Worm (Caenorhabditis elegans) whole organism, L2 larva: ENCODE measurements around the gene R10E8.2.
"Not testable (repeated sequence)": the region's sequence is repeated elsewhere in the genome, so short reads cannot be mapped to it uniquely, and the experiment has no call there.

Experiments
- F13H6.1 ChIP-seq: sonication (generic microtip); optimal IDR thresholded peaks from 2 replicates; lab custom pipeline; 2016; ENCODE audit warnings: missing genetic modification characterization, missing compliant biosample characterization
- R02D3.7 ChIP-seq: fragments of 150-350 bp; optimal IDR thresholded peaks from 2 replicates; lab custom pipeline; 2014; ENCODE audit warnings: missing biosample characterization, missing genetic modification characterization
- Y55F3AM.14 ChIP-seq: fragments of 200-800 bp; sonication (Bioruptor generic); optimal IDR thresholded peaks from 2 replicates; lab custom pipeline; 2018; ENCODE audit warnings: mild to moderate bottlenecking, missing genetic modification characterization, missing compliant biosample characterization
- ZK546.5 ChIP-seq: sonication (generic microtip); optimal IDR thresholded peaks from 2 replicates; lab custom pipeline; 2017; ENCODE audit warnings: missing biosample characterization, missing genetic modification characterization
- aly-2 ChIP-seq: fragments of 150-350 bp; optimal IDR thresholded peaks from 2 replicates; lab custom pipeline; 2014; ENCODE audit warnings: missing biosample characterization, missing genetic modification characterization
- ama-1 ChIP-seq: fragments of 150-350 bp; optimal IDR thresholded peaks from 2 replicates; lab custom pipeline; 2018; ENCODE audit warnings: inconsistent platforms
- ceh-16 ChIP-seq: fragments of 150-350 bp; optimal IDR thresholded peaks from 2 replicates; lab custom pipeline; 2014; ENCODE audit warnings: missing biosample characterization, missing genetic modification characterization
- ceh-82 ChIP-seq: fragments of 150-350 bp; optimal IDR thresholded peaks from 2 replicates; lab custom pipeline; 2014; ENCODE audit warnings: missing biosample characterization, missing genetic modification characterization
- dmd-4 ChIP-seq: sonication (generic microtip); optimal IDR thresholded peaks from 2 replicates; lab custom pipeline; 2017; ENCODE audit warnings: missing biosample characterization, missing genetic modification characterization
- egl-27 ChIP-seq: sonication (generic microtip); optimal IDR thresholded peaks from 3 replicates; lab custom pipeline; 2017; ENCODE audit warnings: missing biosample characterization, missing genetic modification reagents, missing genetic modification characterization
- elt-1 ChIP-seq: fragments of 150-350 bp; optimal IDR thresholded peaks from 2 replicates; lab custom pipeline; 2014; ENCODE audit warnings: missing biosample characterization, missing genetic modification characterization
- elt-3 ChIP-seq: sonication (generic microtip); optimal IDR thresholded peaks from 2 replicates; lab custom pipeline; 2017; ENCODE audit warnings: missing biosample characterization, missing genetic modification characterization
- fos-1 ChIP-seq: fragments of 150-350 bp; optimal IDR thresholded peaks from 2 replicates; lab custom pipeline; 2014; ENCODE audit warnings: missing biosample characterization, missing genetic modification characterization
- lin-13 ChIP-seq: fragments of 150-350 bp; optimal IDR thresholded peaks from 2 replicates; lab custom pipeline; 2014; ENCODE audit warnings: missing biosample characterization, missing genetic modification reagents, missing genetic modification characterization
- lin-39 ChIP-seq: fragments of 150-350 bp; optimal IDR thresholded peaks from 2 replicates; lab custom pipeline; 2014; ENCODE audit warnings: missing biosample characterization, missing genetic modification reagents, missing genetic modification characterization
- mab-5 ChIP-seq: fragments of 150-350 bp; optimal IDR thresholded peaks from 2 replicates; lab custom pipeline; 2014; ENCODE audit warnings: missing biosample characterization, missing genetic modification characterization
- mbf-1 ChIP-seq: sonication (generic microtip); optimal IDR thresholded peaks from 2 replicates; lab custom pipeline; 2017; ENCODE audit warnings: missing biosample characterization, missing genetic modification characterization
- nhr-10 ChIP-seq: sonication (generic microtip); optimal IDR thresholded peaks from 2 replicates; lab custom pipeline; 2017; ENCODE audit warnings: missing biosample characterization, missing genetic modification characterization
- nhr-11 ChIP-seq: fragments of 150-350 bp; optimal IDR thresholded peaks from 2 replicates; lab custom pipeline; 2014; ENCODE audit warnings: missing biosample characterization, missing genetic modification characterization
- nhr-12 ChIP-seq: fragments of 150-350 bp; optimal IDR thresholded peaks from 2 replicates; lab custom pipeline; 2014; ENCODE audit warnings: missing biosample characterization, missing genetic modification characterization
- nhr-21 ChIP-seq: fragments of 150-350 bp; optimal IDR thresholded peaks from 2 replicates; lab custom pipeline; 2014; ENCODE audit warnings: missing biosample characterization, missing genetic modification characterization
- nhr-23 ChIP-seq: fragments of 150-350 bp; optimal IDR thresholded peaks from 2 replicates; lab custom pipeline; 2014; ENCODE audit warnings: missing biosample characterization, missing genetic modification reagents, missing genetic modification characterization
- nhr-25 ChIP-seq: fragments of 150-350 bp; sonication (generic microtip); optimal IDR thresholded peaks from 3 replicates; lab custom pipeline; 2014; ENCODE audit warnings: missing biosample characterization, missing genetic modification characterization
- nhr-6 ChIP-seq: fragments of 150-350 bp; optimal IDR thresholded peaks from 2 replicates; lab custom pipeline; 2014; ENCODE audit warnings: missing biosample characterization, missing genetic modification characterization
- nhr-77 ChIP-seq: fragments of 150-350 bp; optimal IDR thresholded peaks from 2 replicates; lab custom pipeline; 2014; ENCODE audit warnings: missing biosample characterization, missing genetic modification characterization
- peb-1 ChIP-seq: fragments of 150-350 bp; optimal IDR thresholded peaks from 2 replicates; lab custom pipeline; 2014; ENCODE audit warnings: missing biosample characterization, missing genetic modification characterization
- sem-4 ChIP-seq: fragments of 150-350 bp; optimal IDR thresholded peaks from 2 replicates; lab custom pipeline; 2014; ENCODE audit warnings: missing biosample characterization, missing genetic modification reagents, missing genetic modification characterization
- skn-1 ChIP-seq: sonication (generic microtip); optimal IDR thresholded peaks from 2 replicates; lab custom pipeline; 2017; ENCODE audit warnings: missing biosample characterization, missing genetic modification characterization
- sma-3 ChIP-seq: sonication (generic microtip); optimal IDR thresholded peaks from 2 replicates; lab custom pipeline; 2016; ENCODE audit warnings: missing genetic modification reagents, missing genetic modification characterization, missing compliant biosample characterization
- sma-9 ChIP-seq, 2 experiments: fragments of 150-350 bp in 1 of 2; sonication (generic microtip) in 1 of 2; optimal IDR thresholded peaks; 2 replicates each; lab custom pipeline; 2014 to 2016; ENCODE audit warnings: missing genetic modification characterization in 2 of 2, mild to moderate bottlenecking in 1 of 2, missing biosample characterization in 1 of 2, missing compliant biosample characterization in 1 of 2, missing genetic modification reagents in 1 of 2, moderate library complexity in 1 of 2
- snpc-4 ChIP-seq: fragments of 150-350 bp; optimal IDR thresholded peaks from 2 replicates; lab custom pipeline; 2014; ENCODE audit warnings: missing biosample characterization, missing genetic modification characterization
- unc-55 ChIP-seq: fragments of 150-350 bp; sonication (generic microtip); optimal IDR thresholded peaks from 3 replicates; lab custom pipeline; 2014; ENCODE audit warnings: missing biosample characterization, missing genetic modification reagents, missing genetic modification characterization
- unc-62 ChIP-seq: fragments of 150-350 bp; optimal IDR thresholded peaks from 2 replicates; lab custom pipeline; 2014; ENCODE audit warnings: missing biosample characterization, missing genetic modification reagents, missing genetic modification characterization
- ztf-1 ChIP-seq: fragments of 200-800 bp; sonication (Bioruptor generic); conservative IDR thresholded peaks from 2 replicates; pipeline ENCODE4 v1.3.6; 2022; ENCODE audit warnings: missing genetic modification characterization, missing compliant biosample characterization
- ztf-11 ChIP-seq: sonication (generic microtip); optimal IDR thresholded peaks from 2 replicates; lab custom pipeline; 2017; ENCODE audit warnings: missing biosample characterization, missing genetic modification characterization
- ztf-4 ChIP-seq: fragments of 150-350 bp; optimal IDR thresholded peaks from 2 replicates; lab custom pipeline; 2014; ENCODE audit warnings: missing biosample characterization, missing genetic modification characterization

Gene R10E8.2

ce11 chrV:18253494-18253893 lies at the start of gene R10E8.2:
Gene R10E8.2 (plus strand): TSS chrV:18253794.
- TF ChIP-seq F13H6.1 (tag; lab: Kevin White, UChicago): no peak
- TF ChIP-seq nhr-23 (tag; lab: Kevin White, UChicago): no peak
- TF ChIP-seq ceh-82 (tag; lab: Kevin White, UChicago): no peak
- TF ChIP-seq sma-9 (GFP tag; optimal IDR thresholded peaks at IDR 0.05; lab: Kevin White, UChicago): no peak
- no peak for TF ChIP-seq sma-9 (tag; optimal IDR thresholded peaks at IDR 0.05; lab: Kevin White, UChicago)
- TF ChIP-seq sma-3 (GFP tag; lab: Kevin White, UChicago): no peak
- TF ChIP-seq elt-3 (tag; lab: Kevin White, UChicago): no peak

- TF ChIP-seq unc-62 (GFP tag; lab: Kevin White, UChicago) (no peak), ama-1 (lab: Kevin White, UChicago) (no peak), nhr-77 (tag; lab: Kevin White, UChicago) (no peak), Y55F3AM.14 (GFP tag; lab: Kevin White, UChicago) (no peak), ceh-82 (tag; lab: Kevin White, UChicago) (no peak), skn-1 (tag; lab: Kevin White, UChicago) (no peak), nhr-6 (tag; lab: Kevin White, UChicago) (no peak), ztf-1 (GFP tag; lab: Robert Waterston, UW) (no peak), ztf-4 (tag; lab: Kevin White, UChicago) (no peak), snpc-4 (tag; lab: Kevin White, UChicago) (no peak), ceh-16 (tag; lab: Kevin White, UChicago) (no peak), fos-1 (tag; lab: Kevin White, UChicago) (no peak), ZK546.5 (tag; lab: Kevin White, UChicago) (no peak), dmd-4 (tag; lab: Kevin White, UChicago) (no peak), elt-1 (tag; lab: Kevin White, UChicago) (no peak), unc-55 (GFP tag; lab: Kevin White, UChicago) (no peak), lin-39 (tag; lab: Kevin White, UChicago) (no peak), sem-4 (no peak), sma-3 (GFP tag; lab: Kevin White, UChicago) (no peak), nhr-11 (tag; lab: Kevin White, UChicago) (no peak)
Observed at ce11 chrV:18209071-18209470, 44.5 kb upstream of the R10E8.2 start, which contains the start of gene F16H6.7. Gene F16H6.7 (minus strand): TSS chrV:18209171.

- TF ChIP-seq ztf-11 (no peak), sem-4 (no peak), peb-1 (no peak), snpc-4 (tag; lab: Kevin White, UChicago) (no peak), nhr-21 (no peak), nhr-10 (tag; lab: Kevin White, UChicago) (no peak)
Observed at ce11 chrV:18212848-18213247, 40.7 kb upstream of the R10E8.2 start.

ce11 chrV:18216175-18216574 lies 37.4 kb upstream of the R10E8.2 start, which contains the start of gene F16H6.8:
Gene F16H6.8 (minus strand): TSS chrV:18216275.
- not testable (repeated sequence) for TF ChIP-seq snpc-4 (tag; lab: Kevin White, UChicago); unc-62 (GFP tag; lab: Kevin White, UChicago); elt-1 (tag; lab: Kevin White, UChicago)

ce11 chrV:18216784-18217183 lies 36.8 kb upstream of the R10E8.2 start, which contains the start of gene F16H6.9:
Gene F16H6.9 (plus strand): TSS chrV:18217084.
- TF ChIP-seq mab-5; egl-27 (tag; lab: Kevin White, UChicago); elt-3 (tag; lab: Kevin White, UChicago): not testable (repeated sequence)

- TF ChIP-seq nhr-12: no peak
- no peak for TF ChIP-seq lin-13 (GFP tag; lab: Kevin White, UChicago)
- no peak for TF ChIP-seq aly-2 (tag; lab: Kevin White, UChicago)
- no peak for TF ChIP-seq F13H6.1 (tag; lab: Kevin White, UChicago)
- TF ChIP-seq ceh-16 (tag; lab: Kevin White, UChicago): no peak
- TF ChIP-seq ama-1 (lab: Kevin White, UChicago): no peak
- no peak for TF ChIP-seq mbf-1 (tag; lab: Kevin White, UChicago)
- TF ChIP-seq nhr-25: no peak
- no peak for TF ChIP-seq lin-39 (tag; lab: Kevin White, UChicago)
- no peak for TF ChIP-seq R02D3.7
- TF ChIP-seq egl-27 (tag; lab: Kevin White, UChicago): no peak
- TF ChIP-seq nhr-10 (tag; lab: Kevin White, UChicago): no peak
- TF ChIP-seq dmd-4 (tag; lab: Kevin White, UChicago): no peak
- TF ChIP-seq sma-3 (GFP tag; lab: Kevin White, UChicago): no peak
Observed at ce11 chrV:18224353-18224752, 29.2 kb upstream of the R10E8.2 start, which contains the start of gene F16H6.10. Gene F16H6.10 (minus strand): TSS chrV:18224453.
